Fruit fly (Drosophila melanogaster) whole organism, pupa: ENCODE measurements around the gene CG6686.

Experiments
- CG10348 ChIP-seq: fragments of 200-800 bp; sonication (Bioruptor generic); IDR thresholded peaks from 2 replicates; pipeline ENCODE4 v1.3.6; 2022; ENCODE audit warnings: missing biosample characterization, missing genetic modification characterization
- CG12605 ChIP-seq: fragments of 200-800 bp; sonication (Bioruptor generic); IDR thresholded peaks from 2 replicates; pipeline ENCODE4 v1.3.6; 2022; ENCODE audit warnings: missing biosample characterization, missing genetic modification characterization
- CG13204 ChIP-seq: fragments of 200-800 bp; sonication (Bioruptor generic); optimal IDR thresholded peaks from 2 replicates; lab custom pipeline; 2018; ENCODE audit warnings: missing biosample characterization, mild to moderate bottlenecking, missing genetic modification characterization, moderate library complexity
- CG14655 ChIP-seq: fragments of 200-800 bp; sonication (Bioruptor generic); optimal IDR thresholded peaks from 3 replicates; lab custom pipeline; 2017; ENCODE audit warnings: mild to moderate bottlenecking, missing biosample characterization, missing genetic modification reagents, missing genetic modification characterization
- CG15710 ChIP-seq: fragments of 200-800 bp; sonication (Bioruptor generic); optimal IDR thresholded peaks from 2 replicates; lab custom pipeline; 2018; ENCODE audit warnings: missing biosample characterization, mild to moderate bottlenecking, missing genetic modification characterization, moderate library complexity
- CG17806 ChIP-seq: fragments of 200-800 bp; sonication (Bioruptor generic); optimal IDR thresholded peaks from 2 replicates; lab custom pipeline; 2018; ENCODE audit warnings: missing biosample characterization, mild to moderate bottlenecking, missing genetic modification characterization, moderate library complexity
- CG32121 ChIP-seq: fragments of 200-800 bp; sonication (Bioruptor generic); IDR thresholded peaks from 2 replicates; pipeline ENCODE4 v1.3.6; 2022; ENCODE audit warnings: missing biosample characterization, missing genetic modification characterization
- CG34367 ChIP-seq: fragments of 200-800 bp; sonication (Bioruptor generic); optimal IDR thresholded peaks from 2 replicates; lab custom pipeline; 2018; ENCODE audit warnings: missing biosample characterization, mild to moderate bottlenecking, missing genetic modification characterization
- CG4496 ChIP-seq: fragments of 200-800 bp; sonication (Bioruptor generic); IDR thresholded peaks from 3 replicates; pipeline ENCODE4 v1.3.6; 2022; ENCODE audit warnings: missing biosample characterization, missing genetic modification characterization
- CG8159 ChIP-seq: fragments of 200-800 bp; sonication (Bioruptor generic); optimal IDR thresholded peaks from 3 replicates; lab custom pipeline; 2018; ENCODE audit warnings: missing biosample characterization, mild to moderate bottlenecking, missing genetic modification characterization, moderate library complexity
- CG8301 ChIP-seq: fragments of 200-800 bp; sonication (Bioruptor generic); optimal IDR thresholded peaks from 2 replicates; lab custom pipeline; 2018; ENCODE audit warnings: missing biosample characterization, mild to moderate bottlenecking, missing genetic modification characterization
- CG9948 ChIP-seq: fragments of 200-800 bp; sonication (Bioruptor generic); optimal IDR thresholded peaks from 2 replicates; lab custom pipeline; 2018; ENCODE audit warnings: missing biosample characterization, mild to moderate bottlenecking, missing genetic modification characterization, moderate library complexity
- D1 ChIP-seq: fragments of 200-800 bp; sonication (Bioruptor generic); optimal IDR thresholded peaks from 2 replicates; lab custom pipeline; 2018; ENCODE audit warnings: missing biosample characterization, mild to moderate bottlenecking, missing genetic modification characterization, moderate library complexity
- EcR ChIP-seq: fragments of 200-800 bp; sonication (Bioruptor generic); optimal IDR thresholded peaks from 3 replicates; lab custom pipeline; 2019; ENCODE audit warnings: missing biosample characterization, missing genetic modification characterization, mild to moderate bottlenecking, moderate library complexity, missing genetic modification reagents
- Ets98B ChIP-seq: fragments of 200-800 bp; sonication (Bioruptor generic); IDR thresholded peaks from 2 replicates; pipeline ENCODE4 v1.3.6; 2022; ENCODE audit warnings: missing biosample characterization, missing genetic modification characterization
- Pif1A ChIP-seq: fragments of 200-800 bp; sonication (Bioruptor generic); optimal IDR thresholded peaks from 3 replicates; lab custom pipeline; 2016; ENCODE audit warnings: missing biosample characterization, missing genetic modification characterization
- Pif1B ChIP-seq: fragments of 200-800 bp; sonication (Bioruptor generic); optimal IDR thresholded peaks from 3 replicates; lab custom pipeline; 2016; ENCODE audit warnings: missing biosample characterization, missing genetic modification characterization
- Snoo ChIP-seq: fragments of 200-800 bp; sonication (Bioruptor generic); optimal IDR thresholded peaks from 3 replicates; lab custom pipeline; 2017; ENCODE audit warnings: missing biosample characterization, mild to moderate bottlenecking, missing genetic modification characterization, inconsistent platforms
- fd96Ca ChIP-seq: fragments of 200-800 bp; sonication (Bioruptor generic); IDR thresholded peaks from 3 replicates; pipeline ENCODE4 v1.3.6; 2022; ENCODE audit warnings: missing biosample characterization, missing genetic modification characterization
- gl ChIP-seq: fragments of 200-800 bp; sonication (Bioruptor generic); optimal IDR thresholded peaks from 2 replicates; lab custom pipeline; 2018; ENCODE audit warnings: missing biosample characterization, mild to moderate bottlenecking, missing genetic modification characterization
- rn ChIP-seq: fragments of 200-800 bp; sonication (Bioruptor generic); IDR thresholded peaks from 2 replicates; pipeline ENCODE4 v1.3.6; 2022; ENCODE audit warnings: missing biosample characterization, missing genetic modification characterization

The CG6686 gene

DNA sequence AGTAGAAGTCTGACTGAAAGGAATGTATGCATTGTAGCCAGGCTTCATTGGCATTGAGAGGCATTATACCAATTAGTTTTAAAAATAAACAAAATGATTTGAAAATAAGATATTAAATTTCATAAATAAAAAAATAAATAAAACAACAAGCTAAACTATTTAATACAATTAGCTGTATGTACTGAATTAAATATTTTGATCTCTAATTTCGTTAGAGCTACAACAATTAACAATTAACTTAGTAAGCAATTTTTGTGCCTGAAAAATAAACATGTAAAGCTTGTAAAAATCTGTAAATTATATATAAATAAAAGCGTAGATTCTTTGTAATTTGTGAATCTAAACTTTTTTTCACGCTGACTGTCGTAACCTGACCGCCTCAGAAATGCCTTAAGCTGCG lies 20.0 kb upstream of the CG6686 start, which contains the start of gene Rh5:
Rh5 (plus strand) TSS at position 301 of the 400 bp plus-strand sequence.
- TF ChIP-seq Snoo (tag; lab: Kevin White, UChicago) (no peak), CG14655 (GFP tag; lab: Kevin White, UChicago) (no peak), EcR (no peak), Pif1A (no peak), rn (no peak), CG4496 (GFP tag; lab: Robert Waterston, UW) (no peak), Pif1B (GFP tag; lab: Kevin White, UChicago) (no peak)

dm6 chr2L:12007331-12007791 lies 19.5 kb upstream of the CG6686 start:
- TF ChIP-seq CG9948 (tag; lab: Kevin White, UChicago) (peak; percentile 17), Pif1B (GFP tag; lab: Kevin White, UChicago) (peak; percentile 67), CG15710 (peak; percentile 53), rn (no peak), CG34367 (tag; lab: Kevin White, UChicago) (peak; percentile 51), EcR (peak; percentile 98), CG8159 (tag; lab: Kevin White, UChicago) (peak; percentile 36), gl (peak; percentile 74), CG14655 (GFP tag; lab: Kevin White, UChicago) (peak; percentile 70), CG17806 (tag; lab: Kevin White, UChicago) (peak; percentile 27), CG32121 (GFP tag; lab: Robert Waterston, UW) (no peak), CG12605 (GFP tag; lab: Robert Waterston, UW) (no peak), Ets98B (GFP tag; lab: Robert Waterston, UW) (no peak), D1 (tag; lab: Kevin White, UChicago) (no peak), Snoo (tag; lab: Kevin White, UChicago) (peak; percentile 84), CG13204 (GFP tag; lab: Kevin White, UChicago) (peak; percentile 97), CG4496 (GFP tag; lab: Robert Waterston, UW) (no peak), Pif1A (peak; percentile 68), CG10348 (GFP tag; lab: Robert Waterston, UW) (no peak), CG8301 (tag; lab: Kevin White, UChicago) (peak; percentile 77), fd96Ca (no peak)

DNA sequence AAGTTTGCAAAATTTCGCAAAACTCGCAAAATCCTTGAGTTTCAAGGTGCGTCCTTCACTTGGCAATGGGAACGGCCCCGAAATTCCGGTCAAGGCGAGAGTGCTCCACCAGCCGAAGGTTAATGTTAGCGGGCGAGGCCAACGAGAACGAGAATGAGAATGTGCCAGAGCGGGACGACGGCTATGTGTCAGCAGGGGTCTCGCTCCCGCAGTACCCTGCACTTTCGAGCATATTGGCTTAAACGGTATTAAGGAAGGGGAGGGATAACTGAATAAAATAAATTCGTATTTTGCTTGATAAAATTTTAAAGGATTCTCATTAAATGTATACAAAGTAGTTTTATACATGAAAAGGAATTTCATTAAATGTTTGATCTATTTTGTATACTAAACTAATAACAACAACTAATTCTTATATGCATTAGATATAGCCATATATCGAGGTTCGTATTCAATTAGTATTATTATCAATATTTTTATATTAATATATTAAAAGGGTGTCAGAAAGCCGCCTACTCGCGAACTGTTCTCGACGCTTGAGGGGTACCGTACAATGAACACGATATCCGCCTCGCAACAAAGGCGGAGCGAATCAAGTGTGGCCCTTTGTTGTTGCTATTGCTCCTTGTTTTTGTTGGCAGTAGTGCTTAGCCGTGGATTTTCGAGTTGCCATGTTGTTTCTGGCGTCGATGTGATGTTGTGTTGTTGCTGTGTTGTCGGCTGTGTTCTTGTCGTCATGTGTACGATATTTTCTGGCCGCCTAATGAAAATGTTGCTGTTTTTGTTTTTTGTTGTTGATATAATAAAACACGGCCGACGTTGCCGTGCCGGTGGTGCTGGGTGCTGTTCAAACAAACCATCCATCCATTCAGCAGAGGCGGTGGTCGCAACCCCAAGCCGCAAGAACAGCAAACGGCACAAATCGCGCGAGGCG lies 18.8 kb upstream of the CG6686 start:
- TF ChIP-seq Ets98B (GFP tag; lab: Robert Waterston, UW) (no peak), Pif1A (peak; percentile 75), CG12605 (GFP tag; lab: Robert Waterston, UW) (no peak), CG4496 (GFP tag; lab: Robert Waterston, UW) (no peak), CG14655 (GFP tag; lab: Kevin White, UChicago) (peak; percentile 95), Snoo (tag; lab: Kevin White, UChicago) (peak; percentile 87), CG13204 (GFP tag; lab: Kevin White, UChicago) (peak; percentile 48), CG15710 (peak; percentile 94), Pif1B (GFP tag; lab: Kevin White, UChicago) (peak; percentile 87), CG32121 (GFP tag; lab: Robert Waterston, UW) (no peak), CG9948 (tag; lab: Kevin White, UChicago) (peak; percentile 94), D1 (tag; lab: Kevin White, UChicago) (peak; percentile 87), EcR (no peak), CG10348 (GFP tag; lab: Robert Waterston, UW) (no peak), CG8301 (tag; lab: Kevin White, UChicago) (peak; percentile 90), CG34367 (tag; lab: Kevin White, UChicago) (peak; percentile 85), fd96Ca (no peak), rn (no peak), CG8159 (tag; lab: Kevin White, UChicago) (peak; percentile 97), CG17806 (tag; lab: Kevin White, UChicago) (peak; percentile 90), gl (peak; percentile 27)

DNA sequence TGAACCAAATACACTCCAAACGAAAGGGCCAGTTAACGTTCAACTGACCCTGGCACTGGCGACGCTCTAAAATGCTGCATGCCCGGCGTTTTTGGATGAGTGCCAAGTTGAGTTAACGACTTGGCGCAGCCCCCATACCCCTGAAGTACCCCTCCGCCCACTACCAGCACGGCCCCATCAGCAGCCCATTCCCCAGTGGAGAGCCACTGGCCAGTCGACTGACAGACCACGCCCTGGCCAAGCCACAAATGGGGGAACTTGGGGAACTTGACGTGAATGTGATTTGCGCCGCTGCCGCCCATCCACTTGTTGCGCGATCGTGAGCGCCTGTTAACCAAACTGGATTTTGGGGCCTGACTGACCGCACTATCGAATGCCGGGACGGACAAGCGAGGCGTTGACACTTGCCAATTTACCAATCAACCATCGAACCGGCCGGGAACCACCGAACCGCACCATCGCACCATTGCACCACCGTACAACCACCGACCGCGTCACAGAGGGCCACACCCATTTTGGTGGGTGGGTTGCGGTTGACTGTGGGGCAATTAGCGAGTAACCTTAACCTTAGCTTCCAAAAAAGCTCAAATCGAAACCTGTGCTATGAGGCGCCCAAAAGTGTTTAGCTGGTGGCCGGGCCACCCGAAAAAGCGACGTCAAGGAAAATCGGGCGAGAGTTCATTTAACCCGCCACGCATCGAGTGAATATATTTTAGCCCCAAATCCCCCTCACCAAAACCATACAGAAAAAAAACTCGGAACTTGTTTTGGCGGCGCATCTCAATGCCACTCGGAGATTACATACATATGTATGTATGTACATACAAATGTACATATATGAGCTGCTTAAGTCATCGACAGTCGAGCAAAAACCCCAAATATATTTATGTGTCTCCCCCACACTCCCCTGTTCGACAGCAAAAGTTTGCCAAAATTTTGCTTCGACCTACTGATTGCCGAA lies 17.9 kb upstream of the CG6686 start:
- TF ChIP-seq CG13204 (GFP tag; lab: Kevin White, UChicago) (peak; percentile 80), CG8301 (tag; lab: Kevin White, UChicago) (no peak), EcR (peak; percentile 92), CG32121 (GFP tag; lab: Robert Waterston, UW) (no peak), Snoo (tag; lab: Kevin White, UChicago) (peak; percentile 9), fd96Ca (no peak)
